Fruit fly (Drosophila melanogaster): ENCODE data around the gene CG6333.

DNA sequence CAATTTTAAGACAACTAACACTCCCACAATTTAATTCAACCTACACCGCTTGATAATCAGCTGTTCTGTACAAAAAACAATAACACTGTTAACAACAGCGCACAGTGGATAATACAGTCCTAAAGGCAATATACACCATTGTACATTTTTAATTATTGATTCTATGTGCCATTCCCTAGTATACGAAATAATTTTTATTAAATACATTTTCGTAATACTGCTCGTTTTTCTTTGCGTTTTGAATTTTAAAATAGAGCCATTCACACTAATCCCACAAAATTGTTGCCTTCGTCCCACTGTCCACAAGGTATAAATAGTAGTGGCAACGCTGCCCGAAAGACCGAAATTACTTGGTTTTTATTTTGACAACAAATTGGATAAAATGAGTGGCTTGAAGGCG is 52.5 kb downstream of the CG6333 start, which contains the start of the genes Coq4 and CG32176:
- peak; percentile 96 for TF ChIP-seq Jra (GFP tag; optimal IDR thresholded peaks at IDR 0.05)
- TF ChIP-seq fru (GFP tag; optimal IDR thresholded peaks at IDR 0.05): peak; percentile 97
- TF ChIP-seq OdsH (GFP tag; optimal IDR thresholded peaks at IDR 0.05): peak; percentile 96
- TF ChIP-seq dsf (GFP tag; optimal IDR thresholded peaks at IDR 0.05; ENCODE audit: borderline replicate concordance): peak; percentile 95
- TF ChIP-seq psq (GFP tag; optimal IDR thresholded peaks at IDR 0.05): peak; percentile 92

Measured in whole organism, wandering third instar larva.